Worm (Caenorhabditis elegans): Measurements from ENCODE around the gene nars-2.

Gene nars-2

ce11 chrIII:11500647-11501046, at the start of gene nars-2:
Gene nars-2, minus strand, starts transcription at chrIII:11500747.
- TF ChIP-seq hlh-6 (tag; optimal IDR thresholded peaks at IDR 0.05) (no peak), ceh-45 (GFP tag; IDR thresholded peaks at IDR 0.05) (no peak), unc-86 (tag; optimal IDR thresholded peaks at IDR 0.05) (no peak), elt-4 (tag; optimal IDR thresholded peaks at IDR 0.05) (no peak), ceh-48 (tag; optimal IDR thresholded peaks at IDR 0.05) (no peak), fkh-10 (GFP tag; optimal IDR thresholded peaks at IDR 0.05) (no peak), pha-4 (tag; optimal IDR thresholded peaks at IDR 0.05) (no peak), C38D4.7 (GFP tag; optimal IDR thresholded peaks at IDR 0.05) (no peak), syd-9 (tag; optimal IDR thresholded peaks at IDR 0.05) (no peak), ceh-2 (tag; optimal IDR thresholded peaks at IDR 0.05) (no peak)

- no peak for TF ChIP-seq fax-1 (tag; optimal IDR thresholded peaks at IDR 0.05)
- TF ChIP-seq rnt-1 (tag; optimal IDR thresholded peaks at IDR 0.05) = no peak
- TF ChIP-seq F13H6.1 (tag; optimal IDR thresholded peaks at IDR 0.05) = no peak
- TF ChIP-seq unc-86 (tag; optimal IDR thresholded peaks at IDR 0.05) = no peak
- no peak for TF ChIP-seq pqm-1 (tag; optimal IDR thresholded peaks at IDR 0.05)
- TF ChIP-seq ceh-9 (tag; optimal IDR thresholded peaks at IDR 0.05) = no peak
- TF ChIP-seq pha-2 (tag; optimal IDR thresholded peaks at IDR 0.05) = no peak
- TF ChIP-seq unc-3 (GFP tag; conservative IDR thresholded peaks at IDR 0.05) = no peak
- TF ChIP-seq unc-3 (tag; optimal IDR thresholded peaks at IDR 0.05) = no peak
- TF ChIP-seq K09A11.1 (tag; optimal IDR thresholded peaks at IDR 0.05; ENCODE audit: insufficient read depth) = no peak
- no peak for TF ChIP-seq C08G9.2 (tag; optimal IDR thresholded peaks at IDR 0.05)
- no peak for TF ChIP-seq lin-11 (tag; optimal IDR thresholded peaks at IDR 0.05)
- TF ChIP-seq lim-6 (tag; optimal IDR thresholded peaks at IDR 0.05) = no peak
- no peak for TF ChIP-seq mec-3 (tag; optimal IDR thresholded peaks at IDR 0.05; ENCODE audit: borderline replicate concordance)
- TF ChIP-seq hlh-15 (tag; optimal IDR thresholded peaks at IDR 0.05) = no peak
- TF ChIP-seq ceh-34 (tag; optimal IDR thresholded peaks at IDR 0.05) = no peak
- TF ChIP-seq ceh-48 (tag; optimal IDR thresholded peaks at IDR 0.05) = no peak
- TF ChIP-seq ceh-24 (tag; optimal IDR thresholded peaks at IDR 0.05) = no peak
- no peak for TF ChIP-seq sdc-2 (tag; optimal IDR thresholded peaks at IDR 0.05)
- no peak for TF ChIP-seq ceh-22 (tag; optimal IDR thresholded peaks at IDR 0.05)
- TF ChIP-seq T23F11.4 (GFP tag; optimal IDR thresholded peaks at IDR 0.05) = no peak
Measured at ce11 chrIII:11548070-11548469, 47.5 kb upstream of the nars-2 start, which contains the start of gene Y66D12A.13. Gene Y66D12A.13, plus strand, starts transcription at chrIII:11548370.

- TF ChIP-seq pax-1 (tag; optimal IDR thresholded peaks at IDR 0.05) (no peak), elt-2 (tag; optimal IDR thresholded peaks at IDR 0.05) (no peak), Y22D7AL.16 (tag; optimal IDR thresholded peaks at IDR 0.05) (no peak), eyg-1 (tag; optimal IDR thresholded peaks at IDR 0.05) (no peak), ceh-24 (tag; optimal IDR thresholded peaks at IDR 0.05) (no peak), ceh-45 (GFP tag; IDR thresholded peaks at IDR 0.05) (no peak), T23F11.4 (GFP tag; optimal IDR thresholded peaks at IDR 0.05) (no peak), C08G9.2 (tag; optimal IDR thresholded peaks at IDR 0.05) (no peak), nhr-232 (tag; optimal IDR thresholded peaks at IDR 0.05) (no peak), ceh-2 (tag; optimal IDR thresholded peaks at IDR 0.05) (no peak), npax-4 (tag; optimal IDR thresholded peaks at IDR 0.05) (no peak), sdc-2 (tag; optimal IDR thresholded peaks at IDR 0.05) (no peak), ztf-16 (tag; optimal IDR thresholded peaks at IDR 0.05) (no peak), tbx-2 (tag; optimal IDR thresholded peaks at IDR 0.05) (no peak), elt-4 (tag; optimal IDR thresholded peaks at IDR 0.05) (no peak), madf-2 (tag; optimal IDR thresholded peaks at IDR 0.05) (no peak)
Measured at ce11 chrIII:11544947-11545346, 44.4 kb upstream of the nars-2 start.

DNA sequence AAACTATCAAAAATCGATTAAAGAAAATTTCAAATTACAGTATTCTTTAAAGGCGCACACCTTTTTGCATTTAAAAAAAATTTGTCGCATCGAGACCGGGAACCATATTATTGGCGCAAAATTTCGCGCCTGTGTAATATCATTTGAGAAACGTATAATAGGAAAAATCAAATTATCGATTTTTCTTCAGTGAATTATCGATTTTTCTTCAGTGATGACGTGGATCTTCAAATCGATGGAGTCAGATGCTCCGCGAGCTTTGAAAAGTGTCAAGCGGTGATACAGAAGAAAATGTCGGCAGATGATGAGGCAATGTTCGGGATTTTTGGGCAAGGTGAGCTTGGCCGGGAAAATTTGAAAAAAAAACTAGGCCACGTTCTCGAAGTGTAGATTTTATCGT, 34.9 kb upstream of the nars-2 start:
- TF ChIP-seq ceh-24 (tag; optimal IDR thresholded peaks at IDR 0.05) (no peak), tbx-7 (tag; optimal IDR thresholded peaks at IDR 0.05) (no peak), lim-6 (tag; optimal IDR thresholded peaks at IDR 0.05) (no peak), rnt-1 (tag; optimal IDR thresholded peaks at IDR 0.05) (no peak), tbx-2 (tag; optimal IDR thresholded peaks at IDR 0.05) (no peak)
